Worm (Caenorhabditis elegans): Measurements from ENCODE around the gene ZC477.2.

ce11 chrIV:7096097-7096496 lies 11.9 kb upstream of the ZC477.2 start:
- TF ChIP-seq him-1 (tag; optimal IDR thresholded peaks at IDR 0.05) = no peak
- TF ChIP-seq dao-5 (tag; optimal IDR thresholded peaks at IDR 0.05) = no peak
- no peak for TF ChIP-seq W03F9.2 (tag; optimal IDR thresholded peaks at IDR 0.05)

Data from whole organism, L4/young adult.